Worm (Caenorhabditis elegans) whole organism, L2 larva: ENCODE measurements around the gene sdz-21.
A peak's percentile ranks its signal among the peaks of the same experiment; 100 is the strongest.

Source experiments
- C34F6.9 ChIP-seq: fragments of 150-350 bp; optimal IDR thresholded peaks from 2 replicates; lab custom pipeline; 2014; ENCODE audit warnings: missing biosample characterization, missing genetic modification characterization
- F13H6.1 ChIP-seq: sonication (generic microtip); optimal IDR thresholded peaks from 2 replicates; lab custom pipeline; 2016; ENCODE audit warnings: missing genetic modification characterization, missing compliant biosample characterization
- R02D3.7 ChIP-seq: fragments of 150-350 bp; optimal IDR thresholded peaks from 2 replicates; lab custom pipeline; 2014; ENCODE audit warnings: missing biosample characterization, missing genetic modification characterization
- ZK546.5 ChIP-seq: sonication (generic microtip); optimal IDR thresholded peaks from 2 replicates; lab custom pipeline; 2017; ENCODE audit warnings: missing biosample characterization, missing genetic modification characterization
- alr-1 ChIP-seq: fragments of 150-350 bp; optimal IDR thresholded peaks from 2 replicates; lab custom pipeline; 2014; ENCODE audit warnings: missing biosample characterization, missing genetic modification characterization
- aly-2 ChIP-seq: fragments of 150-350 bp; optimal IDR thresholded peaks from 2 replicates; lab custom pipeline; 2014; ENCODE audit warnings: missing biosample characterization, missing genetic modification characterization
- ceh-16 ChIP-seq: fragments of 150-350 bp; optimal IDR thresholded peaks from 2 replicates; lab custom pipeline; 2014; ENCODE audit warnings: missing biosample characterization, missing genetic modification characterization
- crh-2 ChIP-seq: sonication (generic microtip); optimal IDR thresholded peaks from 2 replicates; lab custom pipeline; 2017; ENCODE audit warnings: missing biosample characterization, missing genetic modification characterization
- dmd-4 ChIP-seq: sonication (generic microtip); optimal IDR thresholded peaks from 2 replicates; lab custom pipeline; 2017; ENCODE audit warnings: missing biosample characterization, missing genetic modification characterization
- egl-27 ChIP-seq: sonication (generic microtip); optimal IDR thresholded peaks from 3 replicates; lab custom pipeline; 2017; ENCODE audit warnings: missing biosample characterization, missing genetic modification reagents, missing genetic modification characterization
- elt-1 ChIP-seq: fragments of 150-350 bp; optimal IDR thresholded peaks from 2 replicates; lab custom pipeline; 2014; ENCODE audit warnings: missing biosample characterization, missing genetic modification characterization
- fos-1 ChIP-seq: fragments of 150-350 bp; optimal IDR thresholded peaks from 2 replicates; lab custom pipeline; 2014; ENCODE audit warnings: missing biosample characterization, missing genetic modification characterization
- gmeb-1 ChIP-seq: fragments of 150-350 bp; optimal IDR thresholded peaks from 2 replicates; lab custom pipeline; 2014; ENCODE audit warnings: missing biosample characterization, missing genetic modification characterization
- lin-11 ChIP-seq: fragments of 150-350 bp; sonication (generic microtip); optimal IDR thresholded peaks from 2 replicates; lab custom pipeline; 2014; ENCODE audit warnings: missing biosample characterization, missing genetic modification characterization, inconsistent platforms, mixed read lengths
- lin-13 ChIP-seq: fragments of 150-350 bp; optimal IDR thresholded peaks from 2 replicates; lab custom pipeline; 2014; ENCODE audit warnings: missing biosample characterization, missing genetic modification reagents, missing genetic modification characterization
- lsy-2 ChIP-seq, 2 experiments: fragments of 150-350 bp in 1 of 2; sonication (generic microtip) in 1 of 2; optimal IDR thresholded peaks; 2 replicates each; lab custom pipeline; 2014 to 2017; ENCODE audit warnings: missing biosample characterization in 2 of 2, missing genetic modification characterization in 2 of 2
- mab-5 ChIP-seq: fragments of 150-350 bp; optimal IDR thresholded peaks from 2 replicates; lab custom pipeline; 2014; ENCODE audit warnings: missing biosample characterization, missing genetic modification characterization
- mbf-1 ChIP-seq: sonication (generic microtip); optimal IDR thresholded peaks from 2 replicates; lab custom pipeline; 2017; ENCODE audit warnings: missing biosample characterization, missing genetic modification characterization
- mdl-1 ChIP-seq, 2 experiments: fragments of 150-350 bp in 1 of 2; sonication (generic microtip) in 1 of 2; optimal IDR thresholded peaks; 2 replicates each; lab custom pipeline; 2017; ENCODE audit warnings: missing biosample characterization in 2 of 2, missing genetic modification characterization in 2 of 2
- nhr-10 ChIP-seq: sonication (generic microtip); optimal IDR thresholded peaks from 2 replicates; lab custom pipeline; 2017; ENCODE audit warnings: missing biosample characterization, missing genetic modification characterization
- nhr-11 ChIP-seq: fragments of 150-350 bp; optimal IDR thresholded peaks from 2 replicates; lab custom pipeline; 2014; ENCODE audit warnings: missing biosample characterization, missing genetic modification characterization
- nhr-12 ChIP-seq: fragments of 150-350 bp; optimal IDR thresholded peaks from 2 replicates; lab custom pipeline; 2014; ENCODE audit warnings: missing biosample characterization, missing genetic modification characterization
- nhr-129 ChIP-seq: fragments of 150-350 bp; optimal IDR thresholded peaks from 2 replicates; lab custom pipeline; 2014; ENCODE audit warnings: missing biosample characterization, missing genetic modification characterization
- nhr-21 ChIP-seq: fragments of 150-350 bp; optimal IDR thresholded peaks from 2 replicates; lab custom pipeline; 2014; ENCODE audit warnings: missing biosample characterization, missing genetic modification characterization
- nhr-23 ChIP-seq: fragments of 150-350 bp; optimal IDR thresholded peaks from 2 replicates; lab custom pipeline; 2014; ENCODE audit warnings: missing biosample characterization, missing genetic modification reagents, missing genetic modification characterization
- nhr-237 ChIP-seq: fragments of 150-350 bp; optimal IDR thresholded peaks from 2 replicates; lab custom pipeline; 2014; ENCODE audit warnings: missing biosample characterization, missing genetic modification characterization
- nhr-25 ChIP-seq: fragments of 150-350 bp; sonication (generic microtip); optimal IDR thresholded peaks from 3 replicates; lab custom pipeline; 2014; ENCODE audit warnings: missing biosample characterization, missing genetic modification characterization
- nhr-6 ChIP-seq: fragments of 150-350 bp; optimal IDR thresholded peaks from 2 replicates; lab custom pipeline; 2014; ENCODE audit warnings: missing biosample characterization, missing genetic modification characterization
- nhr-77 ChIP-seq: fragments of 150-350 bp; optimal IDR thresholded peaks from 2 replicates; lab custom pipeline; 2014; ENCODE audit warnings: missing biosample characterization, missing genetic modification characterization
- skn-1 ChIP-seq: sonication (generic microtip); optimal IDR thresholded peaks from 2 replicates; lab custom pipeline; 2017; ENCODE audit warnings: missing biosample characterization, missing genetic modification characterization
- sma-3 ChIP-seq: sonication (generic microtip); optimal IDR thresholded peaks from 2 replicates; lab custom pipeline; 2016; ENCODE audit warnings: missing genetic modification reagents, missing genetic modification characterization, missing compliant biosample characterization
- sma-9 ChIP-seq, 2 experiments: fragments of 150-350 bp in 1 of 2; sonication (generic microtip) in 1 of 2; optimal IDR thresholded peaks; 2 replicates each; lab custom pipeline; 2014 to 2016; ENCODE audit warnings: missing genetic modification characterization in 2 of 2, mild to moderate bottlenecking in 1 of 2, missing biosample characterization in 1 of 2, missing compliant biosample characterization in 1 of 2, missing genetic modification reagents in 1 of 2, moderate library complexity in 1 of 2
- snpc-4 ChIP-seq: fragments of 150-350 bp; optimal IDR thresholded peaks from 2 replicates; lab custom pipeline; 2014; ENCODE audit warnings: missing biosample characterization, missing genetic modification characterization
- unc-39 ChIP-seq: fragments of 150-350 bp; optimal IDR thresholded peaks from 2 replicates; lab custom pipeline; 2014; ENCODE audit warnings: missing biosample characterization, missing genetic modification characterization
- unc-55 ChIP-seq: fragments of 150-350 bp; sonication (generic microtip); optimal IDR thresholded peaks from 3 replicates; lab custom pipeline; 2014; ENCODE audit warnings: missing biosample characterization, missing genetic modification reagents, missing genetic modification characterization
- unc-62 ChIP-seq: fragments of 150-350 bp; optimal IDR thresholded peaks from 2 replicates; lab custom pipeline; 2014; ENCODE audit warnings: missing biosample characterization, missing genetic modification reagents, missing genetic modification characterization
- zag-1 ChIP-seq: fragments of 150-350 bp; optimal IDR thresholded peaks from 2 replicates; lab custom pipeline; 2014; ENCODE audit warnings: missing biosample characterization, missing genetic modification characterization
- ztf-1 ChIP-seq: fragments of 200-800 bp; sonication (Bioruptor generic); conservative IDR thresholded peaks from 2 replicates; pipeline ENCODE4 v1.3.6; 2022; ENCODE audit warnings: missing genetic modification characterization, missing compliant biosample characterization
- ztf-11 ChIP-seq: sonication (generic microtip); optimal IDR thresholded peaks from 2 replicates; lab custom pipeline; 2017; ENCODE audit warnings: missing biosample characterization, missing genetic modification characterization
- ztf-4 ChIP-seq: fragments of 150-350 bp; optimal IDR thresholded peaks from 2 replicates; lab custom pipeline; 2014; ENCODE audit warnings: missing biosample characterization, missing genetic modification characterization

The sdz-21 gene

ce11 chrIII:5630350-5630749, 26.5 kb downstream of the sdz-21 start:
- TF ChIP-seq nhr-129 (tag; lab: Kevin White, UChicago) = peak; percentile 33
- no peak for TF ChIP-seq nhr-12 (tag; lab: Kevin White, UChicago)

- TF ChIP-seq nhr-129 (tag; lab: Kevin White, UChicago) = peak; percentile 12
- TF ChIP-seq sma-9 (GFP tag; optimal IDR thresholded peaks at IDR 0.05; lab: Kevin White, UChicago) = peak; percentile 54
- TF ChIP-seq sma-9 (tag; optimal IDR thresholded peaks at IDR 0.05; lab: Kevin White, UChicago) = no peak
- no peak for TF ChIP-seq zag-1
- TF ChIP-seq F13H6.1 (tag; lab: Kevin White, UChicago) = peak; percentile 38
These were observed 27.6 kb downstream of the sdz-21 start for ce11 chrIII:5629225-5629624.

- TF ChIP-seq zag-1 = no peak
- no peak for TF ChIP-seq mdl-1 (tag; optimal IDR thresholded peaks at IDR 0.05; lab: Kevin White, UChicago)
- no peak for TF ChIP-seq lin-11 (tag; lab: Kevin White, UChicago)
- no peak for TF ChIP-seq nhr-77 (tag; lab: Kevin White, UChicago)
These were observed 32.0 kb downstream of the sdz-21 start, which contains the start of gene daf-4 for ce11 chrIII:5624835-5625234. Gene daf-4, plus strand, starts transcription at chrIII:5625135.

- TF ChIP-seq R02D3.7 (tag; lab: Kevin White, UChicago) (no peak), nhr-129 (tag; lab: Kevin White, UChicago) (peak; percentile 49), C34F6.9 (tag; lab: Kevin White, UChicago) (peak; percentile 54), mbf-1 (no peak), lsy-2 (tag; optimal IDR thresholded peaks at IDR 0.05; lab: Kevin White, UChicago) (peak in 1 of 2 experiments; percentile 0)
- TF ChIP-seq, all 48 proteins: peak for 3
These were observed 33.4 kb downstream of the sdz-21 start for ce11 chrIII:5623418-5623817.

- no peak for TF ChIP-seq fos-1 (tag; lab: Kevin White, UChicago)
- no peak for TF ChIP-seq nhr-12 (tag; lab: Kevin White, UChicago)
- TF ChIP-seq ztf-4 (tag; lab: Kevin White, UChicago) = peak; percentile 8
- TF ChIP-seq sma-3 (GFP tag; lab: Kevin White, UChicago) = no peak
- no peak for TF ChIP-seq zag-1
- no peak for TF ChIP-seq mab-5 (tag; lab: Kevin White, UChicago)
- TF ChIP-seq aly-2 = no peak
- TF ChIP-seq ceh-16 (tag; lab: Kevin White, UChicago) = no peak
- TF ChIP-seq nhr-21 (tag; lab: Kevin White, UChicago) = no peak
- TF ChIP-seq mdl-1 (tag; optimal IDR thresholded peaks at IDR 0.05; lab: Kevin White, UChicago) = no peak
- TF ChIP-seq unc-55 (GFP tag; lab: Kevin White, UChicago) = peak; percentile 10
- TF ChIP-seq nhr-77 (tag; lab: Kevin White, UChicago) = no peak
- TF ChIP-seq elt-1 = no peak
- TF ChIP-seq, all 48 proteins: peak for 2
These were observed 34.4 kb downstream of the sdz-21 start for ce11 chrIII:5622232-5623009.

- peak; percentile 73 for TF ChIP-seq lin-11 (tag; lab: Kevin White, UChicago)
- TF ChIP-seq unc-55 (GFP tag; lab: Kevin White, UChicago) = peak; percentile 88
- TF ChIP-seq nhr-77 (tag; lab: Kevin White, UChicago) = no peak
- no peak for TF ChIP-seq gmeb-1 (tag; lab: Kevin White, UChicago)
- TF ChIP-seq fos-1 (tag; lab: Kevin White, UChicago) = peak; percentile 80
- TF ChIP-seq mab-5 (tag; lab: Kevin White, UChicago) = no peak
- TF ChIP-seq alr-1 (tag; lab: Kevin White, UChicago) = no peak
- TF ChIP-seq nhr-25 (tag; lab: Kevin White, UChicago) = peak; percentile 44
- TF ChIP-seq aly-2 = no peak
- no peak for TF ChIP-seq unc-62 (GFP tag; lab: Kevin White, UChicago)
- no peak for TF ChIP-seq nhr-10 (tag; lab: Kevin White, UChicago)
- no peak for TF ChIP-seq nhr-11 (tag; lab: Kevin White, UChicago)
- TF ChIP-seq unc-39 (tag; lab: Kevin White, UChicago) = no peak
- TF ChIP-seq mdl-1 (tag; optimal IDR thresholded peaks at IDR 0.05; lab: Kevin White, UChicago) = peak; percentile 29 to 75
- no peak for TF ChIP-seq nhr-23 (tag; lab: Kevin White, UChicago)
- TF ChIP-seq C34F6.9 (tag; lab: Kevin White, UChicago) = peak; percentile 93
- peak; percentile 56 for TF ChIP-seq nhr-6 (tag; lab: Kevin White, UChicago)
- TF ChIP-seq snpc-4 (tag; lab: Kevin White, UChicago) = peak; percentile 39
- TF ChIP-seq ztf-4 (tag; lab: Kevin White, UChicago) = peak; percentile 66
- no peak for TF ChIP-seq ztf-11 (tag; lab: Kevin White, UChicago)
- no peak for TF ChIP-seq skn-1
- TF ChIP-seq lin-13 (GFP tag; lab: Kevin White, UChicago) = peak; percentile 58
- no peak for TF ChIP-seq nhr-237 (tag; lab: Kevin White, UChicago)
- TF ChIP-seq ztf-1 (GFP tag; lab: Robert Waterston, UW) = no peak
- TF ChIP-seq ZK546.5 (tag; lab: Kevin White, UChicago) = no peak
- TF ChIP-seq lsy-2 (tag; optimal IDR thresholded peaks at IDR 0.05; lab: Kevin White, UChicago) = peak; percentile 18 to 75
- TF ChIP-seq dmd-4 = no peak
- TF ChIP-seq egl-27 = peak; percentile 74
- no peak for TF ChIP-seq R02D3.7 (tag; lab: Kevin White, UChicago)
- peak; percentile 85 for TF ChIP-seq crh-2
- TF ChIP-seq elt-1 = no peak
These were observed 35.6 kb downstream of the sdz-21 start for ce11 chrIII:5621236-5621635.
